Worm (Caenorhabditis elegans) whole organism, L3 larva: ENCODE data around the gene grl-31.

Experiments
- R02D3.7 ChIP-seq: fragments of 150-350 bp; optimal IDR thresholded peaks from 2 replicates; lab custom pipeline; 2014; ENCODE audit warnings: missing biosample characterization, missing genetic modification characterization
- ama-1 ChIP-seq: fragments of 150-350 bp; optimal IDR thresholded peaks from 2 replicates; lab custom pipeline; 2018
- elt-1 ChIP-seq: fragments of 150-350 bp; optimal IDR thresholded peaks from 2 replicates; lab custom pipeline; 2014; ENCODE audit warnings: missing biosample characterization, missing genetic modification characterization
- elt-3 ChIP-seq, 3 experiments: fragments of 150-350 bp in 1 of 3; sonication (generic microtip) in 2 of 3; optimal IDR thresholded peaks; 2 replicates in 2 of 3; 4 replicates in 1 of 3; lab custom pipeline; 2014 to 2017; ENCODE audit warnings: missing biosample characterization in 3 of 3, missing genetic modification characterization in 3 of 3
- fkh-10 ChIP-seq: sonication (generic microtip); optimal IDR thresholded peaks from 2 replicates; lab custom pipeline; 2017; ENCODE audit warnings: missing biosample characterization, missing genetic modification reagents, missing genetic modification characterization
- fos-1 ChIP-seq: fragments of 150-350 bp; optimal IDR thresholded peaks from 2 replicates; lab custom pipeline; 2014; ENCODE audit warnings: missing biosample characterization, missing genetic modification characterization
- lin-15B ChIP-seq: fragments of 150-350 bp; optimal IDR thresholded peaks from 2 replicates; lab custom pipeline; 2014; ENCODE audit warnings: missing biosample characterization, missing genetic modification characterization
- nhr-237 ChIP-seq: fragments of 150-350 bp; optimal IDR thresholded peaks from 2 replicates; lab custom pipeline; 2014; ENCODE audit warnings: missing biosample characterization, missing genetic modification characterization
- nhr-25 ChIP-seq: sonication (generic microtip); optimal IDR thresholded peaks from 2 replicates; lab custom pipeline; 2017; ENCODE audit warnings: missing biosample characterization, missing genetic modification characterization
- sea-2 ChIP-seq: fragments of 150-350 bp; sonication (generic microtip); optimal IDR thresholded peaks from 4 replicates; lab custom pipeline; 2014; ENCODE audit warnings: missing biosample characterization, missing genetic modification reagents, missing genetic modification characterization
- zag-1 ChIP-seq: fragments of 150-350 bp; optimal IDR thresholded peaks from 2 replicates; lab custom pipeline; 2014; ENCODE audit warnings: missing biosample characterization, missing genetic modification characterization

- TF ChIP-seq zag-1 = no peak
- no peak for TF ChIP-seq R02D3.7 (tag; lab: Kevin White, UChicago)
- no peak for TF ChIP-seq nhr-237 (tag; lab: Kevin White, UChicago)
- no peak for TF ChIP-seq nhr-25 (tag; lab: Kevin White, UChicago)
- TF ChIP-seq ama-1 = no peak
- TF ChIP-seq elt-1 (tag; lab: Kevin White, UChicago) = no peak
- no peak for TF ChIP-seq fkh-10 (GFP tag; lab: Kevin White, UChicago)
- TF ChIP-seq fos-1 (tag; lab: Kevin White, UChicago) = no peak
- TF ChIP-seq lin-15B (tag; lab: Kevin White, UChicago) = no peak
- no peak for TF ChIP-seq elt-3 (tag; optimal IDR thresholded peaks at IDR 0.05; lab: Kevin White, UChicago)
- no peak for TF ChIP-seq sea-2 (GFP tag; lab: Kevin White, UChicago)
These were observed 48.8 kb upstream of the grl-31 start for ce11 chrV:3606391-3606790.
